Worm (Caenorhabditis elegans) whole organism, young adult: ENCODE data around the gene F59C12.3.

Experiments used
- C06A6.2 ChIP-seq: fragments of 200-800 bp; sonication (Bioruptor generic); conservative IDR thresholded peaks from 2 replicates; pipeline ENCODE4 v1.3.6; 2022; ENCODE audit warnings: missing genetic modification characterization, missing compliant biosample characterization
- C17E4.6 ChIP-seq: fragments of 200-800 bp; sonication (Bioruptor generic); IDR thresholded peaks from 2 replicates; pipeline ENCODE4 v1.3.6; 2022; ENCODE audit warnings: missing genetic modification reagents, missing genetic modification characterization, missing compliant biosample characterization
- D2030.7 ChIP-seq: fragments of 200-800 bp; sonication (Bioruptor generic); IDR thresholded peaks from 2 replicates; pipeline ENCODE4 v1.3.6; 2022; ENCODE audit warnings: missing genetic modification reagents, missing genetic modification characterization, missing compliant biosample characterization
- F37B4.10 ChIP-seq: fragments of 200-800 bp; sonication (Bioruptor generic); IDR thresholded peaks from 2 replicates; pipeline ENCODE4 v1.3.6; 2022; ENCODE audit warnings: missing genetic modification characterization, missing compliant biosample characterization
- F55B11.4 ChIP-seq: sonication (generic microtip); optimal IDR thresholded peaks from 2 replicates; lab custom pipeline; 2016; ENCODE audit warnings: missing compliant biosample characterization, missing genetic modification characterization, borderline replicate concordance; ENCODE audit not compliant: insufficient read depth
- F57C9.4 ChIP-seq: sonication (generic microtip); optimal IDR thresholded peaks from 2 replicates; lab custom pipeline; 2017; ENCODE audit warnings: mild to moderate bottlenecking, missing genetic modification characterization, missing compliant biosample characterization
- K11D2.4 ChIP-seq: fragments of 200-800 bp; sonication (Bioruptor generic); IDR thresholded peaks from 2 replicates; pipeline ENCODE4 v1.3.6; 2022; ENCODE audit warnings: missing genetic modification reagents, missing genetic modification characterization, missing compliant biosample characterization
- T26A5.8 ChIP-seq: sonication (generic microtip); optimal IDR thresholded peaks from 2 replicates; lab custom pipeline; 2016; ENCODE audit warnings: missing genetic modification characterization, missing compliant biosample characterization
- Y95B8A.8 ChIP-seq: fragments of 200-800 bp; sonication (Bioruptor generic); IDR thresholded peaks from 2 replicates; pipeline ENCODE4 v1.3.6; 2022; ENCODE audit warnings: missing genetic modification reagents, missing genetic modification characterization, missing compliant biosample characterization
- ZK185.1 ChIP-seq: sonication (generic microtip); optimal IDR thresholded peaks from 2 replicates; lab custom pipeline; 2016; ENCODE audit warnings: mild to moderate bottlenecking, missing genetic modification characterization, missing compliant biosample characterization; ENCODE audit not compliant: poor library complexity, severe bottlenecking
- ama-1 ChIP-seq, 3 experiments: fragments of 150-350 bp in 1 of 3; sonication (generic microtip) in 2 of 3; optimal IDR thresholded peaks; 2 replicates each; lab custom pipeline; 2014 to 2018; ENCODE audit warnings: missing biosample characterization in 2 of 3, missing genetic modification characterization in 2 of 3, missing genetic modification reagents in 2 of 3
- attf-5 ChIP-seq: fragments of 200-800 bp; sonication (Bioruptor generic); optimal IDR thresholded peaks from 2 replicates; lab custom pipeline; 2018; ENCODE audit warnings: mild to moderate bottlenecking, missing genetic modification characterization, missing compliant biosample characterization
- attf-6 ChIP-seq: fragments of 200-800 bp; sonication (Bioruptor generic); IDR thresholded peaks from 2 replicates; pipeline ENCODE4 v1.3.6; 2022; ENCODE audit warnings: missing genetic modification reagents, missing genetic modification characterization, missing compliant biosample characterization
- ceh-27 ChIP-seq: fragments of 200-800 bp; sonication (Bioruptor generic); optimal IDR thresholded peaks from 2 replicates; lab custom pipeline; 2018; ENCODE audit warnings: mild to moderate bottlenecking, missing genetic modification characterization, moderate library complexity, missing compliant biosample characterization
- dox-1 ChIP-seq: fragments of 200-800 bp; sonication (Bioruptor generic); IDR thresholded peaks from 2 replicates; pipeline ENCODE4 v1.3.6; 2022; ENCODE audit warnings: missing genetic modification reagents, missing genetic modification characterization, missing compliant biosample characterization
- dpff-1 ChIP-seq: sonication (generic microtip); optimal IDR thresholded peaks from 2 replicates; lab custom pipeline; 2017; ENCODE audit warnings: mild to moderate bottlenecking, missing genetic modification characterization, missing compliant biosample characterization
- ets-4 ChIP-seq: fragments of 200-800 bp; sonication (Bioruptor generic); optimal IDR thresholded peaks from 2 replicates; lab custom pipeline; 2018; ENCODE audit warnings: mild to moderate bottlenecking, missing genetic modification characterization, missing compliant biosample characterization
- gei-17 ChIP-seq: fragments of 200-800 bp; sonication (Bioruptor generic); optimal IDR thresholded peaks from 2 replicates; lab custom pipeline; 2018; ENCODE audit warnings: mild to moderate bottlenecking, missing genetic modification characterization, missing compliant biosample characterization
- him-1 ChIP-seq: sonication (generic microtip); optimal IDR thresholded peaks from 2 replicates; lab custom pipeline; 2016; ENCODE audit warnings: missing genotype, missing genetic modification reagents, missing genetic modification characterization, missing compliant biosample characterization
- hlh-12 ChIP-seq: sonication (generic microtip); optimal IDR thresholded peaks from 2 replicates; lab custom pipeline; 2016; ENCODE audit warnings: missing genetic modification characterization, missing compliant biosample characterization
- hrde-1 ChIP-seq: sonication (generic microtip); optimal IDR thresholded peaks from 2 replicates; lab custom pipeline; 2016; ENCODE audit warnings: missing genetic modification characterization, mild to moderate bottlenecking, missing compliant biosample characterization, moderate library complexity, missing genotype, missing genetic modification reagents, borderline replicate concordance
- hsf-1 ChIP-seq: fragments of 200-800 bp; sonication (Bioruptor generic); IDR thresholded peaks from 2 replicates; pipeline ENCODE4 v1.3.6; 2022; ENCODE audit warnings: missing genetic modification reagents, missing genetic modification characterization, missing compliant biosample characterization
- let-607 ChIP-seq, 2 experiments: fragments of 200-800 bp in 1 of 2; sonication (Bioruptor generic) in 1 of 2; sonication (generic microtip) in 1 of 2; optimal IDR thresholded peaks; 2 replicates each; lab custom pipeline; 2016 to 2018; ENCODE audit warnings: mild to moderate bottlenecking in 2 of 2, missing compliant biosample characterization in 2 of 2, missing genetic modification characterization in 2 of 2, moderate library complexity in 2 of 2, missing genotype in 1 of 2
- lin-26 ChIP-seq: fragments of 200-800 bp; sonication (Bioruptor generic); IDR thresholded peaks from 2 replicates; pipeline ENCODE4 v1.3.6; 2022; ENCODE audit warnings: missing genetic modification reagents, missing genetic modification characterization, missing compliant biosample characterization
- lin-35 ChIP-seq, 3 experiments: fragments of 150-350 bp in 2 of 3; sonication (generic microtip) in 1 of 3; optimal IDR thresholded peaks; 2 replicates each; lab custom pipeline; 2014 to 2018; ENCODE audit warnings: missing biosample characterization in 3 of 3, missing genetic modification characterization in 3 of 3, missing genetic modification reagents in 3 of 3
- lsy-27 ChIP-seq: sonication (generic microtip); optimal IDR thresholded peaks from 2 replicates; lab custom pipeline; 2017; ENCODE audit warnings: missing genetic modification characterization, mild to moderate bottlenecking, missing compliant biosample characterization, antibody characterized with exemption, missing genotype, borderline replicate concordance; ENCODE audit not compliant: insufficient read depth
- madf-10 ChIP-seq: sonication (generic microtip); optimal IDR thresholded peaks from 2 replicates; lab custom pipeline; 2016; ENCODE audit warnings: mild to moderate bottlenecking, missing genetic modification characterization, missing compliant biosample characterization
- madf-6 ChIP-seq: fragments of 200-800 bp; sonication (Bioruptor generic); IDR thresholded peaks from 2 replicates; pipeline ENCODE4 v1.3.6; 2022; ENCODE audit warnings: missing genetic modification reagents, missing genetic modification characterization, missing compliant biosample characterization
- madf-8 ChIP-seq: fragments of 200-800 bp; sonication (Bioruptor generic); conservative IDR thresholded peaks from 2 replicates; pipeline ENCODE4 v1.3.6; 2022; ENCODE audit warnings: missing genetic modification reagents, missing genetic modification characterization, missing compliant biosample characterization
- mcd-1 ChIP-seq: fragments of 200-800 bp; sonication (Bioruptor generic); IDR thresholded peaks from 2 replicates; pipeline ENCODE4 v1.3.6; 2022; ENCODE audit warnings: missing genetic modification reagents, missing genetic modification characterization, missing compliant biosample characterization
- mes-4 ChIP-seq: sonication (generic microtip); optimal IDR thresholded peaks from 2 replicates; lab custom pipeline; 2016; ENCODE audit warnings: missing genotype, missing genetic modification characterization, missing compliant biosample characterization
- nfyb-1 ChIP-seq: fragments of 200-800 bp; sonication (Bioruptor generic); IDR thresholded peaks from 2 replicates; pipeline ENCODE4 v1.3.6; 2022; ENCODE audit warnings: missing genetic modification reagents, missing genetic modification characterization, missing compliant biosample characterization
- nhr-90 ChIP-seq: sonication (generic microtip); optimal IDR thresholded peaks from 2 replicates; lab custom pipeline; 2016; ENCODE audit warnings: missing genotype, mild to moderate bottlenecking, missing genetic modification characterization, missing compliant biosample characterization
- rec-8 ChIP-seq, 2 experiments: sonication (generic microtip); optimal IDR thresholded peaks; 2 replicates each; lab custom pipeline; 2016; ENCODE audit warnings: mild to moderate bottlenecking in 2 of 2, missing genetic modification characterization in 2 of 2, missing genetic modification reagents in 2 of 2, missing genotype in 2 of 2, missing biosample characterization in 1 of 2, missing compliant biosample characterization in 1 of 2, moderate library complexity in 1 of 2
- rpc-1 ChIP-seq, 2 experiments: fragments of 150-350 bp in 1 of 2; sonication (generic microtip) in 1 of 2; optimal IDR thresholded peaks; 2 replicates each; lab custom pipeline; 2014 to 2018; ENCODE audit warnings: missing biosample characterization in 1 of 2, missing genetic modification characterization in 1 of 2, missing genetic modification reagents in 1 of 2, missing genotype in 1 of 2
- tbp1 ChIP-seq: fragments of 200-800 bp; sonication (Bioruptor generic); optimal IDR thresholded peaks from 2 replicates; lab custom pipeline; 2018; ENCODE audit warnings: mild to moderate bottlenecking, missing genetic modification characterization, missing compliant biosample characterization
- tbx-9 ChIP-seq: sonication (generic microtip); optimal IDR thresholded peaks from 2 replicates; lab custom pipeline; 2016; ENCODE audit warnings: borderline replicate concordance, missing genetic modification characterization, inconsistent platforms, missing compliant biosample characterization
- xnd-1 ChIP-seq: sonication (generic microtip); optimal IDR thresholded peaks from 2 replicates; lab custom pipeline; 2016; ENCODE audit warnings: missing genotype, missing genetic modification reagents, missing genetic modification characterization, missing compliant biosample characterization
- zfh-2 ChIP-seq: fragments of 200-800 bp; sonication (Bioruptor generic); conservative IDR thresholded peaks from 2 replicates; pipeline ENCODE4 v1.3.6; 2022; ENCODE audit warnings: missing genetic modification reagents, missing genetic modification characterization, missing compliant biosample characterization
- ztf-18 ChIP-seq: sonication (generic microtip); optimal IDR thresholded peaks from 2 replicates; lab custom pipeline; 2016; ENCODE audit warnings: missing genotype, mild to moderate bottlenecking, missing genetic modification characterization, missing compliant biosample characterization
- ztf-22 ChIP-seq: fragments of 200-800 bp; sonication (Bioruptor generic); optimal IDR thresholded peaks from 2 replicates; lab custom pipeline; 2018; ENCODE audit warnings: mild to moderate bottlenecking, missing genetic modification characterization, moderate library complexity, missing compliant biosample characterization
- ztf-28 ChIP-seq: fragments of 200-800 bp; sonication (Bioruptor generic); IDR thresholded peaks from 2 replicates; pipeline ENCODE4 v1.3.6; 2022; ENCODE audit warnings: missing genetic modification reagents, missing genetic modification characterization, missing compliant biosample characterization
- ztf-6 ChIP-seq: fragments of 200-800 bp; sonication (Bioruptor generic); IDR thresholded peaks from 2 replicates; pipeline ENCODE4 v1.3.6; 2022; ENCODE audit warnings: missing genetic modification reagents, missing genetic modification characterization, missing compliant biosample characterization

The F59C12.3 gene

ce11 chrX:16560895-16561294 lies 48.4 kb downstream of the F59C12.3 start:
- TF ChIP-seq madf-8 (GFP tag; lab: Robert Waterston, UW), result no peak
- TF ChIP-seq lin-35 (GFP tag; optimal IDR thresholded peaks at IDR 0.05; lab: Kevin White, UChicago), result no peak
- no peak for TF ChIP-seq Y95B8A.8
- TF ChIP-seq nhr-90 (tag; lab: Kevin White, UChicago), result no peak
- no peak for TF ChIP-seq F55B11.4
- no peak for TF ChIP-seq K11D2.4 (GFP tag; lab: Robert Waterston, UW)
- TF ChIP-seq dox-1, result no peak
- TF ChIP-seq let-607 (tag; optimal IDR thresholded peaks at IDR 0.05; lab: Kevin White, UChicago), result no peak
- no peak for TF ChIP-seq ZK185.1

ce11 chrX:16559387-16559786 lies 49.9 kb downstream of the F59C12.3 start:
- TF ChIP-seq zfh-2 (no peak), T26A5.8 (tag; lab: Kevin White, UChicago) (no peak), lsy-27 (tag; lab: Kevin White, UChicago) (no peak), D2030.7 (GFP tag; lab: Robert Waterston, UW) (no peak), gei-17 (GFP tag; lab: Kevin White, UChicago) (no peak), hsf-1 (no peak), ama-1 (optimal IDR thresholded peaks at IDR 0.05; lab: Kevin White, UChicago) (no peak), ama-1 (GFP tag; optimal IDR thresholded peaks at IDR 0.05; lab: Kevin White, UChicago) (no peak), ztf-22 (GFP tag; lab: Kevin White, UChicago) (no peak), F57C9.4 (tag; lab: Kevin White, UChicago) (no peak), dpff-1 (tag; lab: Kevin White, UChicago) (no peak), rpc-1 (optimal IDR thresholded peaks at IDR 0.05; lab: Kevin White, UChicago) (no peak), rpc-1 (tag; optimal IDR thresholded peaks at IDR 0.05; lab: Kevin White, UChicago) (no peak), ztf-6 (no peak), hrde-1 (tag; lab: Kevin White, UChicago) (no peak), ztf-18 (no peak), xnd-1 (tag; lab: Kevin White, UChicago) (no peak), C17E4.6 (GFP tag; lab: Robert Waterston, UW) (no peak), tbx-9 (tag; lab: Kevin White, UChicago) (no peak), nhr-90 (tag; lab: Kevin White, UChicago) (no peak), madf-10 (tag; lab: Kevin White, UChicago) (no peak)
- TF ChIP-seq, all 124 proteins: peak for 0

DNA sequence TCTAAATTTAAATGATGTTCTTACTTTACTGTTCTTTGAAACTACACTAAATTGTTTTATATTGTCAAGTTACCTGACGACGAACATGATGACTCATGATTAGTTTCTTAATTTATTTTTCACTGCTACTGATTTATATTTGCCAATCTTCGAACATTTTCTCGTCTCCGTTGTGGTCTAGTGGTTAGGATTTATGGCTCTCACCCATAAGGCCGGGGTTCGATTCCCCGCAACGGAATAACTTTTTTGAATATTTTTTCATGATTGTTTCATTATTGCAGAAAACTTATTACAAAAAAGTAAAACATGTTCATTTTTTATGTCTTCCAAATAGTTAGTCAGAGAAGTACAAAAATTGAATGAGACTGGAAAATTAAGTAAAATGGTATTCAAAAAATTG lies 50.5 kb downstream of the F59C12.3 start:
- TF ChIP-seq attf-5 (GFP tag; lab: Kevin White, UChicago) (no peak), him-1 (peak; percentile 98), madf-10 (tag; lab: Kevin White, UChicago) (peak; percentile 33), attf-6 (0 out of 2 replicates have a peak, but pooled peaks have one; percentile 47), ZK185.1 (peak; percentile 67), ztf-28 (GFP tag; lab: Robert Waterston, UW) (no peak), ets-4 (GFP tag; lab: Kevin White, UChicago) (no peak), tbp1 (GFP tag; lab: Kevin White, UChicago) (peak; percentile 95), lin-35 (GFP tag; optimal IDR thresholded peaks at IDR 0.05; lab: Kevin White, UChicago) (peak in 1 of 3 experiments; percentile 21), rpc-1 (optimal IDR thresholded peaks at IDR 0.05; lab: Kevin White, UChicago) (peak; percentile 83), rpc-1 (tag; optimal IDR thresholded peaks at IDR 0.05; lab: Kevin White, UChicago) (peak; percentile 97), madf-6 (GFP tag; lab: Robert Waterston, UW) (no peak), let-607 (tag; optimal IDR thresholded peaks at IDR 0.05; lab: Kevin White, UChicago) (peak in 1 of 2 experiments; percentile 43), F37B4.10 (GFP tag; lab: Robert Waterston, UW) (no peak), C06A6.2 (GFP tag; lab: Robert Waterston, UW) (no peak), hsf-1 (0 out of 2 replicates have a peak, but pooled peaks have one; percentile 26), nhr-90 (tag; lab: Kevin White, UChicago) (peak; percentile 49), hlh-12 (tag; lab: Kevin White, UChicago) (peak; percentile 36), mcd-1 (no peak), mes-4 (tag; lab: Kevin White, UChicago) (no peak), lin-26 (GFP tag; lab: Robert Waterston, UW) (peak; percentile 72), rec-8 (tag; optimal IDR thresholded peaks at IDR 0.05; lab: Kevin White, UChicago) (peak in 1 of 2 experiments; percentile 16), nfyb-1 (peak; percentile 66), ceh-27 (peak; percentile 16), ztf-22 (GFP tag; lab: Kevin White, UChicago) (no peak), xnd-1 (tag; lab: Kevin White, UChicago) (no peak)
